Fruit fly (Drosophila melanogaster) whole organism, embryonic: ENCODE results near the gene Tsen34.

Experiments
- Bdp1 ChIP-seq: fragments of 200-800 bp; sonication (Bioruptor generic); optimal IDR thresholded peaks from 3 replicates; lab custom pipeline; 2016; ENCODE audit warnings: missing biosample characterization, missing genetic modification characterization
- CG10366 ChIP-seq: fragments of 200-800 bp; sonication (Bioruptor generic); IDR thresholded peaks from 2 replicates; pipeline ENCODE4 v1.3.6; 2022; ENCODE audit warnings: missing biosample characterization, missing genetic modification characterization
- CG12659 ChIP-seq: fragments of 200-800 bp; sonication (Bioruptor generic); optimal IDR thresholded peaks from 3 replicates; lab custom pipeline; 2017; ENCODE audit warnings: mild to moderate bottlenecking, missing biosample characterization, missing genetic modification reagents, missing genetic modification characterization
- CG13424 ChIP-seq: fragments of 200-800 bp; sonication (Bioruptor generic); optimal IDR thresholded peaks from 2 replicates; lab custom pipeline; 2019; ENCODE audit warnings: missing biosample characterization, mild to moderate bottlenecking, missing genetic modification characterization, moderate library complexity
- CG14050 ChIP-seq: fragments of 200-800 bp; sonication (Bioruptor generic); IDR thresholded peaks from 3 replicates; pipeline ENCODE4 v1.3.6; 2022; ENCODE audit warnings: missing biosample characterization, missing genetic modification characterization
- CG14965 ChIP-seq: fragments of 200-800 bp; sonication (Bioruptor generic); optimal IDR thresholded peaks from 2 replicates; lab custom pipeline; 2016; ENCODE audit warnings: missing biosample characterization, missing genetic modification characterization, borderline replicate concordance
- CG1602 ChIP-seq: fragments of 200-800 bp; sonication (Bioruptor generic); optimal IDR thresholded peaks from 3 replicates; lab custom pipeline; 2016; ENCODE audit warnings: missing biosample characterization, missing genetic modification characterization
- CG17186 ChIP-seq: fragments of 200-800 bp; sonication (Bioruptor generic); optimal IDR thresholded peaks from 3 replicates; lab custom pipeline; 2017; ENCODE audit warnings: missing biosample characterization, missing genetic modification reagents, missing genetic modification characterization
- CG17802 ChIP-seq: fragments of 200-800 bp; sonication (Bioruptor generic); optimal IDR thresholded peaks from 2 replicates; lab custom pipeline; 2018; ENCODE audit warnings: missing biosample characterization, mild to moderate bottlenecking, missing genetic modification characterization, moderate library complexity
- CG2202 ChIP-seq: fragments of 200-800 bp; sonication (Bioruptor generic); optimal IDR thresholded peaks from 2 replicates; lab custom pipeline; 2018; ENCODE audit warnings: missing biosample characterization, mild to moderate bottlenecking, missing genetic modification characterization
- CG32767 ChIP-seq: fragments of 200-800 bp; sonication (Bioruptor generic); IDR thresholded peaks from 2 replicates; pipeline ENCODE4 v1.3.6; 2022; ENCODE audit warnings: missing biosample characterization, missing genetic modification characterization
- CG34224 ChIP-seq: fragments of 200-800 bp; sonication (Bioruptor generic); IDR thresholded peaks from 3 replicates; pipeline ENCODE4 v1.3.6; 2022; ENCODE audit warnings: missing biosample characterization, missing genetic modification characterization; ENCODE audit not compliant: partially characterized antibody
- CG3995 ChIP-seq: fragments of 200-800 bp; sonication (Bioruptor generic); optimal IDR thresholded peaks from 3 replicates; lab custom pipeline; 2016; ENCODE audit warnings: missing biosample characterization, missing genetic modification characterization
- CG43689 ChIP-seq: fragments of 200-800 bp; sonication (Bioruptor generic); IDR thresholded peaks from 2 replicates; pipeline ENCODE4 v1.3.6; 2022; ENCODE audit warnings: missing biosample characterization, missing genetic modification characterization
- CG4424 ChIP-seq: fragments of 200-800 bp; sonication (Bioruptor generic); optimal IDR thresholded peaks from 3 replicates; lab custom pipeline; 2016; ENCODE audit warnings: missing biosample characterization, missing genetic modification characterization
- CG4854 ChIP-seq: fragments of 200-800 bp; sonication (Bioruptor generic); optimal IDR thresholded peaks from 2 replicates; lab custom pipeline; 2016; ENCODE audit warnings: missing biosample characterization, missing genetic modification characterization, inconsistent platforms
- CG7271 ChIP-seq: fragments of 200-800 bp; sonication (Bioruptor generic); optimal IDR thresholded peaks from 2 replicates; lab custom pipeline; 2018; ENCODE audit warnings: missing biosample characterization, mild to moderate bottlenecking, missing genetic modification characterization, moderate library complexity
- CG7839 ChIP-seq: fragments of 200-800 bp; sonication (Bioruptor generic); optimal IDR thresholded peaks from 3 replicates; lab custom pipeline; 2018; ENCODE audit warnings: missing biosample characterization, mild to moderate bottlenecking, missing genetic modification characterization, moderate library complexity
- CG8290 ChIP-seq, 3 experiments: fragments of 200-800 bp; sonication (Bioruptor generic); optimal IDR thresholded peaks; 2 replicates each; lab custom pipeline; 2016 to 2019; ENCODE audit warnings: missing biosample characterization in 3 of 3, missing genetic modification characterization in 3 of 3, mild to moderate bottlenecking in 2 of 3, moderate library complexity in 1 of 3
- CG9609 ChIP-seq: fragments of 200-800 bp; sonication (Bioruptor generic); optimal IDR thresholded peaks from 3 replicates; lab custom pipeline; 2016; ENCODE audit warnings: missing biosample characterization, missing genetic modification characterization
- D19A ChIP-seq: fragments of 200-800 bp; optimal IDR thresholded peaks from 3 replicates; lab custom pipeline; 2019; ENCODE audit warnings: missing biosample characterization, mild to moderate bottlenecking, missing genetic modification characterization, moderate library complexity
- Deaf1 ChIP-seq: fragments of 200-800 bp; optimal IDR thresholded peaks from 3 replicates; lab custom pipeline; 2019; ENCODE audit warnings: missing biosample characterization, mild to moderate bottlenecking, missing genetic modification characterization, moderate library complexity
- Dip2 ChIP-seq: fragments of 200-800 bp; sonication (Bioruptor generic); IDR thresholded peaks from 2 replicates; pipeline ENCODE4 v1.3.6; 2022; ENCODE audit warnings: missing biosample characterization, missing genetic modification characterization
- Dp ChIP-seq: fragments of 200-800 bp; sonication (Bioruptor generic); optimal IDR thresholded peaks from 2 replicates; lab custom pipeline; 2018; ENCODE audit warnings: missing biosample characterization, mild to moderate bottlenecking, missing genetic modification characterization, moderate library complexity
- Hand ChIP-seq: fragments of 200-800 bp; sonication (Bioruptor generic); optimal IDR thresholded peaks from 2 replicates; lab custom pipeline; 2017; ENCODE audit warnings: mild to moderate bottlenecking, missing biosample characterization, missing genetic modification reagents, missing genetic modification characterization
- Hr78 ChIP-seq, 2 experiments: fragments of 200-800 bp in 1 of 2; fragments of >200 bp in 1 of 2; sonication (Bioruptor generic) in 1 of 2; optimal IDR thresholded peaks; 2 replicates each; lab custom pipeline; 2017 to 2019; ENCODE audit warnings: missing biosample characterization in 2 of 2, missing genetic modification characterization in 2 of 2, mild to moderate bottlenecking in 1 of 2, moderate library complexity in 1 of 2
- Jarid2 ChIP-seq: fragments of 200-800 bp; sonication (Bioruptor generic); optimal IDR thresholded peaks from 3 replicates; lab custom pipeline; 2017; ENCODE audit warnings: mild to moderate bottlenecking, missing biosample characterization, missing genetic modification reagents, missing genetic modification characterization
- Lhr ChIP-seq: fragments of 200-800 bp; sonication (Bioruptor generic); optimal IDR thresholded peaks from 3 replicates; lab custom pipeline; 2017; ENCODE audit warnings: mild to moderate bottlenecking, missing biosample characterization, missing genetic modification reagents, missing genetic modification characterization
- Neu2 ChIP-seq: fragments of 200-800 bp; sonication (Bioruptor generic); optimal IDR thresholded peaks from 3 replicates; lab custom pipeline; 2016; ENCODE audit warnings: missing biosample characterization, missing genetic modification characterization, borderline replicate concordance
- Sox100B ChIP-seq: fragments of 200-800 bp; sonication (Bioruptor generic); optimal IDR thresholded peaks from 3 replicates; lab custom pipeline; 2018; ENCODE audit warnings: missing biosample characterization, mild to moderate bottlenecking, missing genetic modification characterization
- Xbp1 ChIP-seq: fragments of 200-800 bp; sonication (Bioruptor generic); optimal IDR thresholded peaks from 3 replicates; lab custom pipeline; 2016; ENCODE audit warnings: missing biosample characterization, mild to moderate bottlenecking, missing genetic modification characterization
- cas ChIP-seq: fragments of 200-800 bp; sonication (Bioruptor generic); IDR thresholded peaks from 2 replicates; pipeline ENCODE4 v1.3.6; 2022; ENCODE audit warnings: missing biosample characterization, missing genetic modification characterization
- corto ChIP-seq: fragments of 200-800 bp; sonication (Bioruptor generic); optimal IDR thresholded peaks from 2 replicates; lab custom pipeline; 2016; ENCODE audit warnings: missing biosample characterization, mild to moderate bottlenecking, missing genetic modification characterization, moderate library complexity
- da ChIP-seq: fragments of 200-800 bp; sonication (Bioruptor generic); optimal IDR thresholded peaks from 2 replicates; lab custom pipeline; 2016; ENCODE audit warnings: missing biosample characterization, missing genetic modification characterization
- emc ChIP-seq: fragments of 200-800 bp; sonication (Bioruptor generic); optimal IDR thresholded peaks from 2 replicates; lab custom pipeline; 2016; ENCODE audit warnings: missing biosample characterization, missing genetic modification characterization
- gce ChIP-seq: fragments of 200-800 bp; sonication (Bioruptor generic); IDR thresholded peaks from 3 replicates; pipeline ENCODE4 v1.3.6; 2022; ENCODE audit warnings: missing biosample characterization, missing genetic modification characterization
- gcm2 ChIP-seq: fragments of 200-800 bp; sonication (Bioruptor generic); optimal IDR thresholded peaks from 2 replicates; lab custom pipeline; 2016; ENCODE audit warnings: missing biosample characterization, missing genetic modification characterization
- ind ChIP-seq: fragments of 200-800 bp; sonication (Bioruptor generic); optimal IDR thresholded peaks from 3 replicates; lab custom pipeline; 2016; ENCODE audit warnings: missing biosample characterization, missing genetic modification characterization
- knrl ChIP-seq: fragments of 200-800 bp; sonication (Bioruptor generic); IDR thresholded peaks from 3 replicates; pipeline ENCODE4 v1.3.6; 2022; ENCODE audit warnings: missing biosample characterization, missing genetic modification characterization; ENCODE audit not compliant: partially characterized antibody
- mirr ChIP-seq: fragments of 200-800 bp; sonication (Bioruptor generic); optimal IDR thresholded peaks from 3 replicates; lab custom pipeline; 2018; ENCODE audit warnings: missing biosample characterization, mild to moderate bottlenecking, missing genetic modification characterization
- mld ChIP-seq: fragments of 200-800 bp; sonication (Bioruptor generic); IDR thresholded peaks from 3 replicates; pipeline ENCODE4 v1.3.6; 2022; ENCODE audit warnings: missing biosample characterization, missing genetic modification characterization; ENCODE audit not compliant: partially characterized antibody
- odd ChIP-seq: fragments of 200-800 bp; sonication (Bioruptor generic); optimal IDR thresholded peaks from 2 replicates; lab custom pipeline; 2017; ENCODE audit warnings: missing biosample characterization, mild to moderate bottlenecking, missing genetic modification characterization
- slp2 ChIP-seq: fragments of 200-800 bp; sonication (Bioruptor generic); optimal IDR thresholded peaks from 2 replicates; lab custom pipeline; 2016; ENCODE audit warnings: missing biosample characterization, missing genetic modification characterization
- sob ChIP-seq: fragments of 200-800 bp; sonication (Bioruptor generic); IDR thresholded peaks from 2 replicates; pipeline ENCODE4 v1.3.6; 2022; ENCODE audit warnings: missing biosample characterization, missing genetic modification characterization
- ssp ChIP-seq: fragments of 200-800 bp; sonication (Bioruptor generic); IDR thresholded peaks from 2 replicates; pipeline ENCODE4 v1.3.6; 2022; ENCODE audit warnings: missing biosample characterization, missing genetic modification characterization
- tll ChIP-seq, 2 experiments: fragments of 200-800 bp in 1 of 2; fragments of >200 bp in 1 of 2; sonication (Bioruptor generic) in 1 of 2; optimal IDR thresholded peaks; 2 replicates each; lab custom pipeline; 2017 to 2019; ENCODE audit warnings: missing biosample characterization in 2 of 2, missing genetic modification characterization in 2 of 2, mild to moderate bottlenecking in 1 of 2, moderate library complexity in 1 of 2
- zfh1 ChIP-seq: fragments of 200-800 bp; sonication (Bioruptor generic); IDR thresholded peaks from 3 replicates; pipeline ENCODE4 v1.3.6; 2022; ENCODE audit warnings: missing biosample characterization, missing genetic modification characterization

Tsen34 gene

DNA sequence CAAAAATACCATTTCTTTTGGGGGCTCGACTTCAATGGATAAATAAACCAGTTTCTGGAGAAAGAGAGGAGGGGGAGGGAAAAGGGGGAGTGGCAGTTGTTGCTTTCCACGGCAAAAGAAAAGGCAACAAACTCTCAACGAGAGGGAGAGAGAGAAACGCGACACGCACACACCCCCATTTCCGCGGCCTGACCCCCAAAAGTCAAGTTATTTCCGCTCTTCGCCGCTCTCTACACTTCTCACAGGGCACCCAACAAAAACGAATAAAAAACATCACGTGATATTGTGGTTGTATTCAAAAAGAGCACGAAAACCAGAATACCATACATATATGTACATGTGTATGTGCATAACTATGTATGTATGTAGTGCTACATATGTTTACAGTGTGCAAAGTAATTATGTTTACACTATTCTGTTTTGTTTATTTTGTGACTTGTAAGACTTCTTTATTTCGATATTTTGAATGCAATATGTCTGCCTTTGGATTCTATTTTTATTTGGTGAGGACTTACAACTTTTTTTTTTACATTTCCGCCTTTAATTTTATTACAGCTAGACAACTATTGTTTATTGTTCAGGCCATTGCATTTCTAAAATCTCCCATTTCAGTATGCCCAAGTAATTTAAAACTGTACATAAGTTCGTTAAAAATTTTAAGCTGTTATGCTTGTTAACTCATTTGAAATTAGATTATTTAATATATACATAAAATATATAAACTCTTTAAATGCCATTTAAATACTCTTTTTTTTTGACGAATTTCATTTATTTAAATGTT, 19.6 kb upstream of the Tsen34 start (continued):
- peak in 1 of 2 experiments; percentile 78 for TF ChIP-seq tll (GFP tag; optimal IDR thresholded peaks at IDR 0.05; lab: Kevin White, UChicago)
- peak; percentile 79 for TF ChIP-seq CG4424 (GFP tag; lab: Kevin White, UChicago)
- peak; percentile 55; the same call in 1 of the 2 replicates for TF ChIP-seq CG10366 (GFP tag; lab: Robert Waterston, UW)
- peak; percentile 28 for TF ChIP-seq Deaf1 (tag; lab: Kevin White, UChicago)
- peak; percentile 79 for TF ChIP-seq CG7839 (tag; lab: Kevin White, UChicago)
- TF ChIP-seq CG8290 (GFP tag; optimal IDR thresholded peaks at IDR 0.05; lab: Kevin White, UChicago), result peak; percentile 24
- peak; percentile 12 to 66 for TF ChIP-seq CG8290 (tag; optimal IDR thresholded peaks at IDR 0.05; lab: Kevin White, UChicago)
- peak; percentile 51 for TF ChIP-seq ind (GFP tag; lab: Kevin White, UChicago)
- no peak for TF ChIP-seq Dip2
- peak; percentile 62 for TF ChIP-seq Xbp1 (GFP tag; lab: Kevin White, UChicago)
- TF ChIP-seq CG12659 (GFP tag; lab: Kevin White, UChicago), result peak; percentile 76
- TF ChIP-seq corto (GFP tag; lab: Kevin White, UChicago), result peak; percentile 9
- TF ChIP-seq CG34224 (GFP tag; lab: Robert Waterston, UW), result peak; percentile 62
- no peak for TF ChIP-seq Neu2 (GFP tag; lab: Kevin White, UChicago)
- TF ChIP-seq knrl (GFP tag; lab: Robert Waterston, UW), result no peak
- TF ChIP-seq emc (GFP tag; lab: Kevin White, UChicago), result no peak
- no peak for TF ChIP-seq Bdp1 (GFP tag; lab: Kevin White, UChicago)
- peak; percentile 30 for TF ChIP-seq CG9609 (GFP tag; lab: Kevin White, UChicago)
- no peak for TF ChIP-seq CG17802 (tag; lab: Kevin White, UChicago)
- no peak for TF ChIP-seq Hand (GFP tag; lab: Kevin White, UChicago)
- peak; percentile 13 for TF ChIP-seq CG2202
- TF ChIP-seq sob (GFP tag; lab: Robert Waterston, UW), result peak; percentile 38; the same call in 1 of the 2 replicates
- TF ChIP-seq Lhr (GFP tag; lab: Kevin White, UChicago), result peak; percentile 5
- TF ChIP-seq CG32767, result peak; percentile 76
- no peak for TF ChIP-seq CG14965 (GFP tag; lab: Kevin White, UChicago)
- TF ChIP-seq Jarid2 (GFP tag; lab: Kevin White, UChicago), result peak; percentile 33
- no peak for TF ChIP-seq slp2 (GFP tag; lab: Kevin White, UChicago)
- peak; percentile 20; the same call in 1 of the 2 replicates for TF ChIP-seq cas (GFP tag; lab: Robert Waterston, UW)
- no peak for TF ChIP-seq gcm2 (GFP tag; lab: Kevin White, UChicago)
- no peak for TF ChIP-seq Dp
- TF ChIP-seq Sox100B (GFP tag; lab: Kevin White, UChicago), result peak; percentile 89
- peak; percentile 35; the same call in 2 of the 3 replicates for TF ChIP-seq zfh1 (GFP tag; lab: Robert Waterston, UW)
- TF ChIP-seq gce, result no peak
- TF ChIP-seq mld (GFP tag; lab: Robert Waterston, UW), result no peak
- TF ChIP-seq CG13424, result peak; percentile 76
- TF ChIP-seq ssp (GFP tag; lab: Robert Waterston, UW), result no peak
- TF ChIP-seq CG1602 (GFP tag; lab: Kevin White, UChicago), result peak; percentile 58
- TF ChIP-seq CG14050 (GFP tag; lab: Robert Waterston, UW), result 0 out of 3 replicates have a peak, but pooled peaks have one; percentile 35
- peak; percentile 78 for TF ChIP-seq odd
- TF ChIP-seq mirr (GFP tag; lab: Kevin White, UChicago), result peak; percentile 97
- peak; percentile 39 for TF ChIP-seq da
- peak; percentile 60 for TF ChIP-seq D19A (tag; lab: Kevin White, UChicago)
- TF ChIP-seq CG17186 (GFP tag; lab: Kevin White, UChicago), result no peak
- no peak for TF ChIP-seq CG7271 (tag; lab: Kevin White, UChicago)
- no peak for TF ChIP-seq CG3995
- TF ChIP-seq CG43689, result no peak
- peak in 1 of 2 experiments; percentile 97 for TF ChIP-seq Hr78 (GFP tag; optimal IDR thresholded peaks at IDR 0.05; lab: Kevin White, UChicago)
- TF ChIP-seq CG4854 (GFP tag; lab: Kevin White, UChicago), result no peak
